Worm (Caenorhabditis elegans) whole organism, mixed stage, embryonic: ENCODE measurements around the gene pmk-3.

ENCODE experiments used
- ces-1 ChIP-seq: fragments of 150-350 bp; optimal IDR thresholded peaks from 2 replicates; lab custom pipeline; 2014; ENCODE audit warnings: missing biosample characterization, missing genetic modification reagents, missing genetic modification characterization
- elt-1 ChIP-seq: sonication (generic microtip); optimal IDR thresholded peaks from 2 replicates; lab custom pipeline; 2017; ENCODE audit warnings: missing genetic modification characterization, mild to moderate bottlenecking, missing compliant biosample characterization, antibody characterized with exemption, moderate library complexity, borderline replicate concordance; ENCODE audit not compliant: insufficient read depth
- elt-3 ChIP-seq: fragments of 150-350 bp; optimal IDR thresholded peaks from 2 replicates; lab custom pipeline; 2014; ENCODE audit warnings: missing biosample characterization, missing genetic modification characterization
- flh-1 ChIP-seq: fragments of 200-800 bp; sonication (Bioruptor generic); optimal IDR thresholded peaks from 2 replicates; lab custom pipeline; 2018; ENCODE audit warnings: mild to moderate bottlenecking, missing genetic modification characterization, moderate library complexity, missing compliant biosample characterization
- hlh-1 ChIP-seq: fragments of 150-350 bp; optimal IDR thresholded peaks from 2 replicates; lab custom pipeline; 2014; ENCODE audit warnings: missing biosample characterization, missing genetic modification reagents, missing genetic modification characterization
- lin-13 ChIP-seq: fragments of 150-350 bp; optimal IDR thresholded peaks from 2 replicates; lab custom pipeline; 2014; ENCODE audit warnings: missing biosample characterization, missing genetic modification characterization
- lsy-2 ChIP-seq: fragments of 150-350 bp; optimal IDR thresholded peaks from 2 replicates; lab custom pipeline; 2014; ENCODE audit warnings: missing biosample characterization, missing genetic modification characterization
- mep-1 ChIP-seq: fragments of 150-350 bp; optimal IDR thresholded peaks from 2 replicates; lab custom pipeline; 2017; ENCODE audit warnings: missing biosample characterization, missing genetic modification reagents, missing genetic modification characterization, inconsistent platforms
- nhr-12 ChIP-seq: fragments of 150-350 bp; optimal IDR thresholded peaks from 2 replicates; lab custom pipeline; 2014; ENCODE audit warnings: missing biosample characterization, missing genetic modification characterization
- nhr-76 ChIP-seq: sonication (generic microtip); optimal IDR thresholded peaks from 2 replicates; lab custom pipeline; 2017; ENCODE audit warnings: missing biosample characterization, missing genetic modification characterization
- snpc-4 ChIP-seq: fragments of 150-350 bp; optimal IDR thresholded peaks from 2 replicates; lab custom pipeline; 2014; ENCODE audit warnings: missing biosample characterization, missing genetic modification characterization
- unc-39 ChIP-seq: fragments of 150-350 bp; optimal IDR thresholded peaks from 2 replicates; lab custom pipeline; 2014; ENCODE audit warnings: missing biosample characterization, missing genetic modification characterization
- unc-62 ChIP-seq: fragments of 150-350 bp; optimal IDR thresholded peaks from 2 replicates; lab custom pipeline; 2014; ENCODE audit warnings: missing biosample characterization, missing genetic modification reagents, missing genetic modification characterization
- ztf-11 ChIP-seq: fragments of 150-350 bp; optimal IDR thresholded peaks from 2 replicates; lab custom pipeline; 2014; ENCODE audit warnings: missing biosample characterization, missing genetic modification characterization

DNA sequence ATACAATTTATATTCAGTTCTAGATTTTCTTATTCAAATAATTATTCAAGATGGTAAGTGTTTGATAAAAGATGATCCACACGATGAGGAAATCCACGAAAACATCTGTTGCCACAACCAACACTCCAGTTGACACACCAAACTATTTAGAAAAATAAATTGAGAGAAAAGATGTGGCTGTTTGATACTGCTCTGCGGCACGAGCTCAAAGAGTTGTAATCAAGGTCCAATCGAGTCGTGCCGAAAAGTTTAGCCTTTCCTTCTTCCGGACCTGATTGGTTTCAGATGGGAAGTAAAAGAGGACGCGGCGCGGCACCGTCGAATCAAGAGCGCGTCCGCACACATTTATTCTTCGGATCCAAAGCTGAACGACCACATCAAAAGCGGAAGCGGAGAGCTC is 2.5 kb upstream of the pmk-3 start:
- TF ChIP-seq elt-1 (tag; lab: Kevin White, UChicago), result no peak
- no peak for TF ChIP-seq mep-1 (tag; lab: Kevin White, UChicago)
- TF ChIP-seq lsy-2 (tag; lab: Kevin White, UChicago), result no peak
- no peak for TF ChIP-seq snpc-4 (tag; lab: Kevin White, UChicago)
- no peak for TF ChIP-seq nhr-12
- no peak for TF ChIP-seq unc-39 (tag; lab: Kevin White, UChicago)
- TF ChIP-seq hlh-1, result no peak
- no peak for TF ChIP-seq lin-13
- TF ChIP-seq flh-1 (GFP tag; lab: Kevin White, UChicago), result no peak
- no peak for TF ChIP-seq unc-62 (GFP tag; lab: Kevin White, UChicago)
- no peak for TF ChIP-seq ces-1 (GFP tag; lab: Kevin White, UChicago)
- no peak for TF ChIP-seq ztf-11
- TF ChIP-seq elt-3 (tag; lab: Kevin White, UChicago), result no peak
- TF ChIP-seq nhr-76, result no peak
